Worm (Caenorhabditis elegans) whole organism, early embryonic: ENCODE measurements around the gene hpo-10.

Source experiments
- aly-1 ChIP-seq: sonication (generic microtip); optimal IDR thresholded peaks from 2 replicates; lab custom pipeline; 2016; ENCODE audit warnings: missing genetic modification characterization, missing compliant biosample characterization
- ama-1 ChIP-seq: fragments of 150-350 bp; optimal IDR thresholded peaks from 2 replicates; lab custom pipeline; 2014
- ceh-13 ChIP-seq: fragments of 200-800 bp; sonication (Bioruptor generic); optimal IDR thresholded peaks from 2 replicates; lab custom pipeline; 2018; ENCODE audit warnings: mild to moderate bottlenecking, missing genetic modification characterization, missing compliant biosample characterization
- ceh-36 ChIP-seq: sonication (generic microtip); optimal IDR thresholded peaks from 2 replicates; lab custom pipeline; 2016; ENCODE audit warnings: missing genetic modification characterization, inconsistent platforms, missing compliant biosample characterization
- ets-7 ChIP-seq: sonication (generic microtip); optimal IDR thresholded peaks from 2 replicates; lab custom pipeline; 2016; ENCODE audit warnings: missing genotype, missing genetic modification characterization, missing compliant biosample characterization
- flt-1 ChIP-seq: fragments of 200-800 bp; sonication (Bioruptor generic); IDR thresholded peaks from 2 replicates; pipeline ENCODE4 v1.3.6; 2022; ENCODE audit warnings: missing genetic modification characterization, missing compliant biosample characterization
- hnd-1 ChIP-seq: sonication (generic microtip); optimal IDR thresholded peaks from 2 replicates; lab custom pipeline; 2016; ENCODE audit warnings: missing genetic modification characterization, missing compliant biosample characterization
- pes-1 ChIP-seq: fragments of 200-800 bp; sonication (Bioruptor generic); IDR thresholded peaks from 2 replicates; pipeline ENCODE4 v1.3.6; 2022; ENCODE audit warnings: missing genetic modification reagents, missing genetic modification characterization, missing compliant biosample characterization
- scrt-1 ChIP-seq: fragments of 200-800 bp; sonication (Bioruptor generic); IDR thresholded peaks from 2 replicates; pipeline ENCODE4 v1.3.6; 2022; ENCODE audit warnings: missing genetic modification characterization, missing compliant biosample characterization
- tbx-37 ChIP-seq: fragments of 200-800 bp; sonication (Bioruptor generic); conservative IDR thresholded peaks from 2 replicates; pipeline ENCODE4 v1.3.6; 2022; ENCODE audit warnings: missing genetic modification reagents, missing genetic modification characterization, missing compliant biosample characterization

ce11 chrIII:5836261-5836660 is 43.0 kb upstream of the hpo-10 start:
- no peak for TF ChIP-seq flt-1
- no peak for TF ChIP-seq ama-1 (lab: Kevin White, UChicago)
- no peak for TF ChIP-seq hnd-1 (tag; lab: Kevin White, UChicago)
- TF ChIP-seq ceh-13 (GFP tag; lab: Kevin White, UChicago): no peak
- no peak for TF ChIP-seq aly-1
- no peak for TF ChIP-seq scrt-1 (GFP tag; lab: Robert Waterston, UW)
- no peak for TF ChIP-seq ets-7
- TF ChIP-seq ceh-36 (tag; lab: Kevin White, UChicago): no peak
- TF ChIP-seq tbx-37 (GFP tag; lab: Robert Waterston, UW): no peak
- no peak for TF ChIP-seq pes-1 (GFP tag; lab: Robert Waterston, UW)
